Fruit fly (Drosophila melanogaster): ENCODE data around the gene CG5623.

- TF ChIP-seq Hr4 (GFP tag; optimal IDR thresholded peaks at IDR 0.05) (no peak), eg (GFP tag; IDR thresholded peaks at IDR 0.05) (no peak), esn (GFP tag; optimal IDR thresholded peaks at IDR 0.05) (no peak), CG10631 (GFP tag; optimal IDR thresholded peaks at IDR 0.05) (no peak)
Measured at dm6 chr3R:15762815-15763214, 4.4 kb downstream of the CG5623 start, which contains the start of gene CG12784.

All from whole organism, prepupa.